Worm (Caenorhabditis elegans) whole organism, L4 larva: ENCODE data around the gene end-1.
A peak's percentile ranks its signal among the peaks of the same experiment; 100 is the strongest.

ENCODE experiments used
- R02D3.7 ChIP-seq: fragments of 150-350 bp; sonication (generic microtip); optimal IDR thresholded peaks from 3 replicates; lab custom pipeline; 2014; ENCODE audit warnings: missing biosample characterization, missing genetic modification characterization
- T26A8.4 ChIP-seq: fragments of 200-800 bp; sonication (Bioruptor generic); IDR thresholded peaks from 2 replicates; pipeline ENCODE4 v1.3.6; 2022; ENCODE audit warnings: missing genetic modification characterization, missing compliant biosample characterization
- Y105C5A.15 ChIP-seq: fragments of 200-800 bp; sonication (Bioruptor generic); IDR thresholded peaks from 2 replicates; pipeline ENCODE4 v1.3.6; 2022; ENCODE audit warnings: missing genetic modification characterization, missing compliant biosample characterization
- Y48G9A.11 ChIP-seq: fragments of 200-800 bp; sonication (Bioruptor generic); IDR thresholded peaks from 2 replicates; pipeline ENCODE4 v1.3.6; 2022; ENCODE audit warnings: missing genetic modification reagents, missing genetic modification characterization, missing compliant biosample characterization
- Y5F2A.4 ChIP-seq: fragments of 200-800 bp; sonication (Bioruptor generic); optimal IDR thresholded peaks from 2 replicates; lab custom pipeline; 2018; ENCODE audit warnings: mild to moderate bottlenecking, missing genetic modification characterization, missing compliant biosample characterization
- aha-1 ChIP-seq: fragments of 150-350 bp; peaks from one replicate; lab custom pipeline; 2014; ENCODE audit warnings: missing biosample characterization, missing genetic modification characterization
- ama-1 ChIP-seq: fragments of 150-350 bp; optimal IDR thresholded peaks from 2 replicates; lab custom pipeline; 2014; ENCODE audit warnings: inconsistent platforms, mixed read lengths
- attf-4 ChIP-seq: sonication (generic microtip); optimal IDR thresholded peaks from 3 replicates; lab custom pipeline; 2017; ENCODE audit warnings: missing biosample characterization, missing genetic modification characterization
- ceh-20 ChIP-seq: fragments of 200-800 bp; sonication (Bioruptor generic); IDR thresholded peaks from 2 replicates; pipeline ENCODE4 v1.3.6; 2022; ENCODE audit warnings: missing genetic modification reagents, missing genetic modification characterization, missing compliant biosample characterization
- ceh-28 ChIP-seq: fragments of 150-350 bp; optimal IDR thresholded peaks from 2 replicates; lab custom pipeline; 2014; ENCODE audit warnings: missing biosample characterization, missing genetic modification reagents, missing genetic modification characterization
- ctbp-1 ChIP-seq: fragments of 200-800 bp; sonication (Bioruptor generic); IDR thresholded peaks from 2 replicates; pipeline ENCODE4 v1.3.6; 2022; ENCODE audit warnings: missing genetic modification reagents, missing genetic modification characterization, missing compliant biosample characterization
- daf-12 ChIP-seq: fragments of 150-350 bp; optimal IDR thresholded peaks from 2 replicates; lab custom pipeline; 2014; ENCODE audit warnings: missing biosample characterization, missing genetic modification reagents, missing genetic modification characterization
- daf-19 ChIP-seq: fragments of 200-800 bp; sonication (Bioruptor generic); conservative IDR thresholded peaks from 2 replicates; pipeline ENCODE4 v1.3.6; 2022; ENCODE audit warnings: missing genetic modification characterization, missing compliant biosample characterization
- dmd-8 ChIP-seq: fragments of 200-800 bp; sonication (Bioruptor generic); IDR thresholded peaks from 2 replicates; pipeline ENCODE4 v1.3.6; 2022; ENCODE audit warnings: missing genetic modification characterization, missing compliant biosample characterization
- dmd-9 ChIP-seq: fragments of 200-800 bp; sonication (Bioruptor generic); IDR thresholded peaks from 2 replicates; pipeline ENCODE4 v1.3.6; 2022; ENCODE audit warnings: missing genetic modification reagents, missing genetic modification characterization, missing compliant biosample characterization
- dve-1 ChIP-seq: sonication (generic microtip); optimal IDR thresholded peaks from 2 replicates; lab custom pipeline; 2017; ENCODE audit warnings: antibody characterized with exemption, mild to moderate bottlenecking, missing genetic modification characterization, missing compliant biosample characterization; ENCODE audit not compliant: insufficient read depth
- gei-8 ChIP-seq: fragments of 200-800 bp; sonication (Bioruptor generic); optimal IDR thresholded peaks from 2 replicates; lab custom pipeline; 2018; ENCODE audit warnings: mild to moderate bottlenecking, missing genetic modification characterization, missing compliant biosample characterization
- hlh-11 ChIP-seq: fragments of 200-800 bp; sonication (Bioruptor generic); optimal IDR thresholded peaks from 2 replicates; lab custom pipeline; 2018; ENCODE audit warnings: mild to moderate bottlenecking, missing genetic modification characterization, missing compliant biosample characterization
- hlh-30 ChIP-seq: sonication (generic microtip); optimal IDR thresholded peaks from 2 replicates; lab custom pipeline; 2017; ENCODE audit warnings: antibody characterized with exemption, mild to moderate bottlenecking, missing genetic modification characterization, missing compliant biosample characterization; ENCODE audit not compliant: insufficient read depth
- hmg-1.1 ChIP-seq: fragments of 200-800 bp; sonication (Bioruptor generic); IDR thresholded peaks from 2 replicates; pipeline ENCODE4 v1.3.6; 2022; ENCODE audit warnings: missing genetic modification reagents, missing genetic modification characterization, missing compliant biosample characterization
- jun-1 ChIP-seq: fragments of 150-350 bp; optimal IDR thresholded peaks from 2 replicates; lab custom pipeline; 2014; ENCODE audit warnings: missing biosample characterization, missing genetic modification reagents, missing genetic modification characterization
- lim-7 ChIP-seq: fragments of 200-800 bp; sonication (Bioruptor generic); IDR thresholded peaks from 2 replicates; pipeline ENCODE4 v1.3.6; 2022; ENCODE audit warnings: missing genetic modification characterization, missing compliant biosample characterization
- lin-13 ChIP-seq: fragments of 150-350 bp; optimal IDR thresholded peaks from 2 replicates; lab custom pipeline; 2014; ENCODE audit warnings: missing biosample characterization, missing genetic modification reagents, missing genetic modification characterization
- lin-29 ChIP-seq: fragments of 200-800 bp; sonication (Bioruptor generic); IDR thresholded peaks from 2 replicates; pipeline ENCODE4 v1.3.6; 2022; ENCODE audit warnings: missing genetic modification reagents, missing genetic modification characterization, missing compliant biosample characterization
- lin-39 ChIP-seq: fragments of 150-350 bp; optimal IDR thresholded peaks from 2 replicates; lab custom pipeline; 2014; ENCODE audit warnings: missing biosample characterization, missing genetic modification reagents, missing genetic modification characterization
- lsy-2 ChIP-seq, 2 experiments: fragments of 150-350 bp in 1 of 2; sonication (generic microtip) in 1 of 2; optimal IDR thresholded peaks; 2 replicates each; lab custom pipeline; 2014 to 2017; ENCODE audit warnings: missing biosample characterization in 2 of 2, missing genetic modification characterization in 2 of 2
- madf-9 ChIP-seq: fragments of 200-800 bp; sonication (Bioruptor generic); conservative IDR thresholded peaks from 2 replicates; pipeline ENCODE4 v1.3.6; 2022; ENCODE audit warnings: missing genetic modification reagents, missing genetic modification characterization, missing compliant biosample characterization
- mep-1 ChIP-seq: fragments of 150-350 bp; sonication (generic microtip); optimal IDR thresholded peaks from 3 replicates; lab custom pipeline; 2014; ENCODE audit warnings: missing biosample characterization, missing genetic modification characterization
- nhr-10 ChIP-seq: fragments of 150-350 bp; optimal IDR thresholded peaks from 2 replicates; lab custom pipeline; 2014; ENCODE audit warnings: missing biosample characterization, missing genetic modification characterization
- nhr-102 ChIP-seq: sonication (generic microtip); optimal IDR thresholded peaks from 2 replicates; lab custom pipeline; 2016; ENCODE audit warnings: mild to moderate bottlenecking, missing genetic modification characterization, moderate library complexity, missing compliant biosample characterization
- nhr-237 ChIP-seq: sonication (generic microtip); optimal IDR thresholded peaks from 2 replicates; lab custom pipeline; 2017; ENCODE audit warnings: missing biosample characterization, missing genetic modification characterization
- nhr-48 ChIP-seq: sonication (generic microtip); optimal IDR thresholded peaks from 2 replicates; lab custom pipeline; 2016; ENCODE audit warnings: mild to moderate bottlenecking, missing genetic modification characterization, missing compliant biosample characterization
- nhr-6 ChIP-seq: fragments of 150-350 bp; optimal IDR thresholded peaks from 2 replicates; lab custom pipeline; 2014; ENCODE audit warnings: missing biosample characterization, missing genetic modification characterization
- php-3 ChIP-seq: fragments of 200-800 bp; sonication (Bioruptor generic); IDR thresholded peaks from 2 replicates; pipeline ENCODE4 v1.3.6; 2022; ENCODE audit warnings: missing genetic modification reagents, missing genetic modification characterization, missing compliant biosample characterization
- rbr-2 ChIP-seq: sonication (generic microtip); optimal IDR thresholded peaks from 2 replicates; lab custom pipeline; 2016; ENCODE audit warnings: missing genotype, missing genetic modification characterization, missing compliant biosample characterization
- saeg-2 ChIP-seq: fragments of 200-800 bp; sonication (Bioruptor generic); IDR thresholded peaks from 2 replicates; pipeline ENCODE4 v1.3.6; 2022; ENCODE audit warnings: missing genetic modification reagents, missing genetic modification characterization, missing compliant biosample characterization
- set-16 ChIP-seq: fragments of 200-800 bp; sonication (Bioruptor generic); IDR thresholded peaks from 2 replicates; pipeline ENCODE4 v1.3.6; 2022; ENCODE audit warnings: missing genetic modification reagents, missing genetic modification characterization, missing compliant biosample characterization
- spr-1 ChIP-seq: sonication (generic microtip); optimal IDR thresholded peaks from 2 replicates; lab custom pipeline; 2016; ENCODE audit warnings: mild to moderate bottlenecking, missing genetic modification characterization, missing compliant biosample characterization
- tag-97 ChIP-seq: fragments of 200-800 bp; sonication (Bioruptor generic); IDR thresholded peaks from 2 replicates; pipeline ENCODE4 v1.3.6; 2022; ENCODE audit warnings: missing genetic modification characterization, missing compliant biosample characterization
- tra-1 ChIP-seq: fragments of 200-800 bp; sonication (Bioruptor generic); IDR thresholded peaks from 2 replicates; pipeline ENCODE4 v1.3.6; 2022; ENCODE audit warnings: missing genetic modification reagents, missing genetic modification characterization, missing compliant biosample characterization
- unc-39 ChIP-seq: sonication (generic microtip); optimal IDR thresholded peaks from 2 replicates; lab custom pipeline; 2017; ENCODE audit warnings: missing biosample characterization, missing genetic modification characterization
- unc-62 ChIP-seq, 3 experiments: fragments of 150-350 bp in 1 of 3; sonication (generic microtip); optimal IDR thresholded peaks in 2 of 3; peaks in 1 of 3; 1 replicate in 1 of 3; 2 replicates in 2 of 3; lab custom pipeline; 2014 to 2017; ENCODE audit warnings: missing biosample characterization in 3 of 3, missing genetic modification characterization in 3 of 3, missing genetic modification reagents in 3 of 3, missing genotype in 1 of 3
- zip-11 ChIP-seq: fragments of 200-800 bp; sonication (Bioruptor generic); IDR thresholded peaks from 2 replicates; pipeline ENCODE4 v1.3.6; 2022; ENCODE audit warnings: missing genetic modification characterization, missing compliant biosample characterization
- zip-2 ChIP-seq: fragments of 150-350 bp; optimal IDR thresholded peaks from 2 replicates; lab custom pipeline; 2014; ENCODE audit warnings: missing biosample characterization, missing genetic modification characterization

Gene end-1

DNA sequence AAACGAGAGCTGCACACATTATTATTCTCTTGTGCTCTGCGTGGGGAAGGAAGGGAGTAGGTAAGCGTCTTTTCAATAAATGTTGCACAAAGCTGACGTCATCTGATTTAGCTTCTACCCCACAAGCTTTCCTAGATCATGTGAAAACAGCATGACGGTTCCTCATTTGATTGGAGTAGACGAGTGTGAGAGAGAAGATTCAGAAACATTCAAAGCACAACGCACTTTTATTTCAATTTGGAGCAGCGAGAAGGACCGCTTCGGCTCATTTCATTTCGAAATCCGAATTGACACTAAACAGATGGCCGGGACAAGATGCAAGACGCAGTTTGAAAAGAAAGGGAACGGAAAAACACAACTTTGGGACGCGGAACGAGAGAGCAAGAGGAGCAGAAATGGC lies 19.4 kb downstream of the end-1 start (continued):
- TF ChIP-seq set-16 (GFP tag; lab: Robert Waterston, UW) (no peak), hlh-30 (tag; lab: Kevin White, UChicago) (peak; percentile 64), unc-62 (GFP tag; optimal IDR thresholded peaks at IDR 0.05 in 1 of 2; lab: Kevin White, UChicago) (no peak), unc-62 (tag; optimal IDR thresholded peaks at IDR 0.05; lab: Kevin White, UChicago) (no peak), nhr-6 (tag; lab: Kevin White, UChicago) (no peak)
- TF ChIP-seq, all 104 proteins: peak for 3

DNA sequence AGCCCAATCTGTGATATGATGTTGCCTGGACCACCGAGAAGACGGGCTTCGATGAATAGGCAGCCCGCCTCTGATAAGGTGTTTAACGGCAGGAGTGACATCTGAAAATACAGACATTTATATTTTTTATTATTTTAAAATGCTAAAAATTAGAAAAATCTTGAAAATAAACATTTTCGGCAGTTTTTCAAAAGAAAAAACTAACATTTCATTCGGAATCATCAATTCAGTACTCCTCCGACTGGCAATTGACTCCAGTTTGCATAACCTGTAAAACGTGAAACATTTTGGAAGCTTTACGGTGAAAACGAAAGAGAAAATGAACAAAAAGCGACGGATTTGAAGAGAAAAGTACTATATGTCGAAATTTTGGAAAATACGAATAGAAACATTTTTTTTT lies 20.9 kb downstream of the end-1 start, which contains the start of gene ric-7:
TSS of gene ric-7 (minus strand) at position 101 of the 400 bp plus-strand sequence.
- no peak for TF ChIP-seq tag-97 (GFP tag; lab: Robert Waterston, UW)
- TF ChIP-seq aha-1 (tag; lab: Kevin White, UChicago) = peak; percentile 88

DNA sequence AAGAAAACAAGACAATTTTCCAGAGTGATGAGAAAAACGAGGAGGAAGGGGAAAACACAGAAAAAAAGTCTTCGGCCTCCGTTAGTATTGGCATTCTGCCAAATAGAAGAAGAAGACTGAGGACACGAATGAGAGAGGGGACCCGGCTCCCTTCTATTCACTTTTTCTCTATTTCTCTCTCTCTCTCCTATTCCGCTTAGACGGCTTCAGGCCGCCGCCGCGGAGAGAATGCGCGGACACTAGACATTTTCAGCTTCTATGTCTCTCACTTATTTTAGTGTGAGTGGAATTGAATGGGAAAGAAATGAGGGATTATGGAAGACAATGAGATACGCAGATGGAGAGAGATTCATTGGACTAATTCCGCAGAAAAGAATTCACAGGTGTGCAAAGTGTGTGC lies 21.9 kb downstream of the end-1 start:
- TF ChIP-seq hlh-30 (tag; lab: Kevin White, UChicago) (no peak), hmg-1.1 (GFP tag; lab: Robert Waterston, UW) (peak; percentile 56), rbr-2 (tag; lab: Kevin White, UChicago) (peak; percentile 51), daf-19 (GFP tag; lab: Robert Waterston, UW) (peak; percentile 71; the same call in 1 of the 2 replicates), lsy-2 (tag; optimal IDR thresholded peaks at IDR 0.05; lab: Kevin White, UChicago) (peak in 1 of 2 experiments; percentile 47), ctbp-1 (0 out of 2 replicates have a peak, but pooled peaks have one; percentile 40), mep-1 (tag; lab: Kevin White, UChicago) (peak; percentile 16), unc-39 (tag; lab: Kevin White, UChicago) (no peak), saeg-2 (GFP tag; lab: Robert Waterston, UW) (no peak), zip-2 (tag; lab: Kevin White, UChicago) (no peak), aha-1 (tag; lab: Kevin White, UChicago) (no peak)

DNA sequence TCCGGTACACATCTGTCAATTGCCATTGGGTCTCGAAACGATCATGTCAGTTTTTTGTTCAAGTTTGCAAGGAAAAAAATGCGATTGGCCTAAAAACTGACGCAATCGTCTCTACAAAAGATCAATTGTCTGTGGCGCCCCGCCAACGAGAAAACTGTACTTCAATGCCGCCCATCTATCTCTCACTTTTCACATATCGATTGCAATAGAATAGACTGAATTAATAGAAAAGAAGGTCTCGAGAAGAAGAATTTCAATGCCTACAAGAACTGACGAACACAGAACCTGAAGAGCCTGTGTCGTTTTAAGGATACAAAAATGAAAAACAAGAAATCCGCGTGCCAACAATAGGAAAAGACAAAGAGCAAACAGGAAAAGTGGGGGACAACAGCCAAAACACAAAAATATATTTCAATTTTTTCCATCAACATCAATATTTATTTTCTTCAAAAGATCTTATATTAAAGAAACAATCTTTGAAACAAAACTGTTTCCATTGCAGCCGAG lies 23.5 kb downstream of the end-1 start:
- no peak for TF ChIP-seq madf-9 (GFP tag; lab: Robert Waterston, UW)
- no peak for TF ChIP-seq zip-11
- no peak for TF ChIP-seq lim-7 (GFP tag; lab: Robert Waterston, UW)
- no peak for TF ChIP-seq nhr-237 (tag; lab: Kevin White, UChicago)
- no peak for TF ChIP-seq R02D3.7 (tag; lab: Kevin White, UChicago)
- no peak for TF ChIP-seq nhr-10
- no peak for TF ChIP-seq saeg-2 (GFP tag; lab: Robert Waterston, UW)
- no peak for TF ChIP-seq lin-39
- TF ChIP-seq tag-97 (GFP tag; lab: Robert Waterston, UW) = no peak
- peak; percentile 90 for TF ChIP-seq ama-1 (lab: Kevin White, UChicago)
- no peak for TF ChIP-seq dmd-9
- TF ChIP-seq jun-1 (tag; lab: Kevin White, UChicago) = no peak
- TF ChIP-seq lsy-2 (tag; optimal IDR thresholded peaks at IDR 0.05; lab: Kevin White, UChicago) = peak in 1 of 2 experiments; percentile 76
- no peak for TF ChIP-seq lin-29
- TF ChIP-seq ceh-28 (tag; lab: Kevin White, UChicago) = no peak
- 0 out of 2 replicates have a peak, but pooled peaks have one; percentile 24 for TF ChIP-seq ceh-20 (GFP tag; lab: Robert Waterston, UW)
- TF ChIP-seq lin-13 (GFP tag; lab: Kevin White, UChicago) = no peak
- TF ChIP-seq spr-1 (tag; lab: Kevin White, UChicago) = no peak
- TF ChIP-seq aha-1 (tag; lab: Kevin White, UChicago) = peak; percentile 98
- no peak for TF ChIP-seq tra-1
- no peak for TF ChIP-seq php-3
- TF ChIP-seq Y5F2A.4 (GFP tag; lab: Kevin White, UChicago) = no peak
- no peak for TF ChIP-seq dmd-8 (GFP tag; lab: Robert Waterston, UW)
- peak; percentile 62 for TF ChIP-seq nhr-102 (tag; lab: Kevin White, UChicago)
- no peak for TF ChIP-seq daf-12
- TF ChIP-seq attf-4 = no peak
- TF ChIP-seq hlh-11 (tag; lab: Kevin White, UChicago) = peak; percentile 64
- TF ChIP-seq nhr-48 (tag; lab: Kevin White, UChicago) = peak; percentile 4
- TF ChIP-seq T26A8.4 (GFP tag; lab: Robert Waterston, UW) = no peak
- no peak for TF ChIP-seq Y48G9A.11 (GFP tag; lab: Robert Waterston, UW)
- TF ChIP-seq hmg-1.1 (GFP tag; lab: Robert Waterston, UW) = no peak
- no peak for TF ChIP-seq gei-8 (GFP tag; lab: Kevin White, UChicago)
- TF ChIP-seq hlh-30 (tag; lab: Kevin White, UChicago) = peak; percentile 25
- TF ChIP-seq Y105C5A.15 (GFP tag; lab: Robert Waterston, UW) = no peak
- peak; percentile 87 for TF ChIP-seq dve-1 (tag; lab: Kevin White, UChicago)
